Fruit fly (Drosophila melanogaster): ENCODE measurements around the gene Adck5.

Gene Adck5

DNA sequence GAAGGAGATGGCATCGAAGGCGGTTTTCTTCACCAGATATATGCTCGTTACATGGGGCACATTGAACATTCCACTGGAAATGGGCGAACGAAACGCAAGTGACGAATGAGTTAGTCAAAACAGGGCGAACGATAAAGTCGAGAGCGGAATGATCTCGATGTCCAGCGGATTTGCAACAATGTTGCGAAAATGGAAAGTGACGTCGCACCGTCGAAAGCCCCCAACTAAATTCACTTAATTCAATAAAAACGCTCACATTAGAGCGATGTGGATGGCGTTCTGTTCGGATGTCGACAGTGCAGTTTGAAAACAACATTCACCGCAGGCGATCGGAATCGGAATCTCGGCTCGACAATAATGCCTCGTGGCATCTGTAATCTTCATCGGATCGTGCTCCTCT, 29.7 kb downstream of the Adck5 start, which contains the start of gene CG7607:
TSS of gene CG7607 (plus strand) at position 301 of the 400 bp plus-strand sequence.
- TF ChIP-seq CG8478 (optimal IDR thresholded peaks at IDR 0.05): no peak
- TF ChIP-seq CTCF (optimal IDR thresholded peaks at IDR 0.05): no peak

dm6 chr3L:11201051-11201450, 31.4 kb downstream of the Adck5 start, which contains the start of gene nkt:
Gene nkt, plus strand, starts transcription at chr3L:11201351.
- TF ChIP-seq CG8478 (optimal IDR thresholded peaks at IDR 0.05): no peak
- no peak for TF ChIP-seq CTCF (optimal IDR thresholded peaks at IDR 0.05)

- no peak for TF ChIP-seq CTCF (optimal IDR thresholded peaks at IDR 0.05)
- TF ChIP-seq CG8478 (optimal IDR thresholded peaks at IDR 0.05): no peak
Measured at dm6 chr3L:11203820-11204449, 34.3 kb downstream of the Adck5 start.

- TF ChIP-seq CTCF (optimal IDR thresholded peaks at IDR 0.05): no peak
- TF ChIP-seq CG8478 (optimal IDR thresholded peaks at IDR 0.05): no peak
Measured at dm6 chr3L:11204852-11205251, 35.2 kb downstream of the Adck5 start.

DNA sequence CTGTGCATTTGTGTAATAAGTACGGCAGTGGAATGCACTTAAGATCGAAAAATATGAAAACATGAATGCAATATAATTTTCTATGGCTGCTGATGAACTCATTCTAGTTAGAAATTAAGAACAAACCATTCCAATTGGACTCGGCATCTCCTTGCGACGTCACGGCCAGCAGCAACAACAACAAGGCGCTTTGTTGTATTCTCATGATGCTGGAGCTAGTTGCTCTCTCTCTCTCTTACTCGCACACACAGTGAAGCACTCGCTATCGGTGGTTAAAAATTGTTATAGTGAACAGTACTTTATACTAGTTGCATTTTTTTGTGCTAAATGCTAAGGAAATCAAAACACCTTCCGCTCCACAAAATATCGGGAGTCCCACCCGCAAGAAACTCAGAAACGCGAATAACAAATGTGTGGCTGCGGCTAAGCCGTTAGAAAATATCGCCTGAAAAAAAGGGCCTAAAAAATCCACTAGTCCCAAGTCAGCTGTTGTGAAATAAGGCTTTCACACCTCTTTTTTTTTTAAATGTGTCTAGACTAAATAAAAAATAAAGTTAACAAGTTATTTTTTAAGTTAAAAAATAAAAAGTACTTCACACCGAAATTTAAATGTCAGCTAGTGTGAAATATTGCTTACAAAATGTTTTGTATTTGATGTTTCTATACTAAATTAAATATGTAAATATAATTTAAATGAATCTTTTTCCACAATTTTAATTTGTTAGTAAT, 36.2 kb downstream of the Adck5 start, which contains the start of gene Plod:
TSS of gene Plod (minus strand) at position 409 of the 729 bp plus-strand sequence.
- TF ChIP-seq CG8478 (optimal IDR thresholded peaks at IDR 0.05) (no peak), CTCF (optimal IDR thresholded peaks at IDR 0.05) (peak in 1 of 2 experiments; percentile 28)

DNA sequence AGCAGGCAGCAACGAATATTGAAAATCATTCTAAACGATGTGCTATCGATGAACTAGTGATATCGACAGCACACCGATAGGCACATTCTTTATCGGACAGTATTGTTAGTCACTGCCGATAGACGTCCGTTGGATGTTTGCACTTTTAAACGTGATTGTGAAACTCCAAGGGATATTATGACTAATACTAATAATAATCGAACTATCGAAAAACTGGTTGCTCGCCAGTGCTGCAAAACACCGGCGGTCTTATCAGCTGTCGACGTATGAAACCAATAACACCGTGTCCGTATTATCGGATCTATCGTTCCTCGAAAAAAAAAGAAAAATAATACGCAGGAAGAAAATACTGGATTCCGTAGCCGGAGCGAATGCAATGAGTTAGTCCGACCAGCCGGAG, 40.9 kb downstream of the Adck5 start, which contains the start of the genes Ube3a and CG7600:
TSS of gene Ube3a (minus strand) at position 67 of the 400 bp plus-strand sequence.
TSS of gene CG7600 (plus strand) at position 270 of the 400 bp plus-strand sequence.
- TF ChIP-seq CTCF (optimal IDR thresholded peaks at IDR 0.05) (peak in 1 of 2 experiments; percentile 54), CG8478 (optimal IDR thresholded peaks at IDR 0.05) (no peak)

DNA sequence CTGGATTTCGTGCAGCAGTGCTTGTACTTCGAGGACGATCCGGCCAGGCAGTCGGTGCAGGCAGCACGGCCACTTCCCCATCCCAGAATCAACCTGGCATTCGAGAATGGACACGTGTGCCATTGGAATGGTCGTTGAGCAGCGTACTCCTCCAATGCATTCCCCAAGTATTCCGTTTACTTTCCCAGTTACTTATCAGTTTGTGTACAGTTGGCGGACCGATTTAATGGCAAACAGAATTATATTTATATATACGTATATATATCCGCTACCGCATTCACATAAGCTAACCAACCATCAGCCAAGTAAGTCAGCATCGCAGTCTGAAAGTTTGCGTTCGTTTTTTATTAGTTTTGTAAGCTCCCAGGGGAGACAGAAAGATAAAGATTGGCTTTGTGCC, 44.0 kb downstream of the Adck5 start:
- no peak for TF ChIP-seq CTCF (optimal IDR thresholded peaks at IDR 0.05)

DNA sequence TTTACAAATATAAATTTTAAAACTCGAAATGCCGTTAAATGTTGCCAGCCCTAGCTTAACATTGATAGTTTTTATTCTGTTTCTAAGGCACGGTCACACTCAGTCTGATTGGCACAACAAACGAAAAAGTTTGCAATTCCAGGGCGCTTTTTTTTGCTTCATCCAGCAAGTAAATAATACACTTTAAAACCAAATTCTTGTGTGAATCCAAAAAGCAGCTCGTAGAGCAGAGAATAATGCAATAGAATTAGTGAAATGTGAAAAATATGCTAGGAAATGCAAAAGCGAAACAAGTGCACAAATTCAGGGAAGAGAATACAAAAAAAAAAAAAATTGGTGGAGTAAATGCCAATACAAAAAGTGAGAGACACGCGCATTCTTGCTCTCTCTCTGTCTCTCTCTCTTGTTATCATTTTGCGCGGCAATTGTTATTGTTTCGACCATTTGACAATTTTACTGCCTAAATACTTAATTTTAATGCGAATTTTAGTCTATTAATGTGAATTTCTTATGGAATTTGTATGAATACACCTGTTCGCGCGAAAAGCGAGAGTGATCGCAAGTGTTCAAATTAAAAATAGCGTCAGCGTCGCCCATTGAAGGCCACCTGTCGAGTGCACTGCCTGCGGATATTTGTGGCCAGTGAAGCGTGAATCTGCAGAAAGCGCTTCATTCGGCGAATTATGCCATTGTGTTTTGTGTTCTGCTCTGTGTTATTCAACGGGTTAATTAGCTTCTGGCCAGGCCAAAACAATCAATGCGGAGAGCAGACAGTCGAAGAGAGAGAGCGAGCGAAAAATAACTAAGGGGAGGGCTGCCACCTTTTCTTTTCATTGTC, 45.0 kb downstream of the Adck5 start, which contains the start of gene CG42671:
TSS of gene CG42671 (plus strand) at position 100 of the 838 bp plus-strand sequence.
- no peak for TF ChIP-seq CTCF (optimal IDR thresholded peaks at IDR 0.05)

DNA sequence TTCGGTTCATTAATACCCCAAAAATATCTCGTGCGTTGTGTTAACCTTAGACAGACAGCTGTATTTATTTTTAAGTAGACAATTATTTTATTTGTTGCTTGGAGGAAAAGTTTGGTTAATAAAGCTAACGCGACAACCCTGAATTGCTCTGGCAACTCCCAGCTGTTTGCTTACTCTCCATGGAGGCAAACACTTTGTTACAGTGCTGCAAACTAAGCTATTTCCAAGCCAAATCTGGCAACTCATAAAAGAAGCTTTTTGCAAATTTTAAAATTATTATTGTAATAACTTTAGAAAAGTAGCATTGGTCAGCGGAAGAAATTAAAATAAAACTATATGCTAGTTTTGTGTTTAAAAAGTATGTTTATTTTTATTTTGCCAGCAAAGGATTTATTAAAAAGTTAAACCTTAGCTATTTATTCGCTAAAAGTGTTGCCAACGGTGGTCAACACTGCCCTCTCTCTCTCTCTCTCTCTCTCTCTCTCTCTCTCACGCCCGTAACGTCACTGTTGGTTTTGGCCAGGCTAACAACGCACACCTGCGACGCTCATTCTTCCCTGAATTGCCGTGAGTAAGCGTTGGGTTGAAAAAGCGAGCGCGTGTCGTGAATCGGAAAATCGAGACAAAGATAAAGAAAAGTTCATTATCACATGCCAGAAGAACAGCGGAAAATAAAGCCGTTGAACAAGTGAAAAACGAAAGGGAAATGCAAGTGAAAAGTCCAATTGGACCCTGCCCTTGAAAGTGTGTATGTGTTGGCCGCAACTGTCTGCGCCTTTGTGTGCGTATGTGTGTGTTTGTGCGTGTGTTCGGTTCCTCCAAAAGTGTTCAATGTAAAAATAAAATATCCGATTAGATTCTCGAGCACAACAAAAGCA, 45.9 kb downstream of the Adck5 start:
- TF ChIP-seq CTCF (optimal IDR thresholded peaks at IDR 0.05) (no peak), CG8478 (optimal IDR thresholded peaks at IDR 0.05) (no peak)

DNA sequence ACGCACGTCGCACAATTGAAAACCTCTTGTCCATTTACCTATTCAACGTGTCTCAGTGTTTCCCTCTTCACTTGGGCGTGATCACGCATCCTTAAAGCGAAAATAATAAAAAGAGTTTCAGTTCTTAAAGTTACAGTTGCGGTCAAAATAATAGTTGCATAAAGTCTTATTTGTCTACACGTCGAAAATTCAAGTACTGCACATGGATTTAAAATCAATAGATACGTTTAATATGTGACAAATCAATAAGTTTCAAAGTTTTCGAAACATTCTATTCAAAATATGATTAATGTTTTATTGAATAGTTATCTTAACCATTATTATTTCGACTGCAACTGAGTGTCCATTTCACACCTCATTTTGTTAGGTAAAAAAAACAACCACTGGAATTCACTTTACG, 46.6 kb downstream of the Adck5 start:
- TF ChIP-seq CG8478 (optimal IDR thresholded peaks at IDR 0.05) (no peak), CTCF (optimal IDR thresholded peaks at IDR 0.05) (no peak)

dm6 chr3L:11217893-11218292, 48.3 kb downstream of the Adck5 start:
- TF ChIP-seq CTCF (optimal IDR thresholded peaks at IDR 0.05) (no peak), CG8478 (optimal IDR thresholded peaks at IDR 0.05) (no peak)

DNA sequence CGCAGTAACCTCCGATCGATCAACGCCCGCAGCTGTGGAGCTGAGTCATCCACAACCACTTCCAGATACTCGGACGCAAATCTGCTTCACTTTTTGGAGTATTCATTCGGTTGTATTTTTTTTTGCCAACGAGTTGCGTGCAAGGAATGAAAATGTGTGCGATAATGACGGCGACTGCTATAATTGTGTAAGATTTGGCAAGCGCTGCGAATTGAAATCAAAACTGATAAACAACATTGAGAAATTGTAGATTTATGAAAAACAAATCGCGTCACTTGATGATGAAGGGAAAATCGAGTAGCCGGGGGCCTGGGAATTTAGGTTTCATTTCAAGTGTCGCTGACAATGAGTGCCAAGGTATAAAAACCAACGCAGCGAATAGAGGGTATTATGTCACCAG, 49.3 kb downstream of the Adck5 start:
- TF ChIP-seq CTCF (optimal IDR thresholded peaks at IDR 0.05): no peak

Data from S2 (cell line).